Worm (Caenorhabditis elegans) whole organism, midembryonic: Measurements from ENCODE around the gene C08B6.14.

Experiments used
- cog-1 ChIP-seq: sonication (generic microtip); optimal IDR thresholded peaks from 2 replicates; lab custom pipeline; 2016; ENCODE audit warnings: missing genetic modification characterization, missing compliant biosample characterization
- flt-1 ChIP-seq: fragments of 200-800 bp; sonication (Bioruptor generic); IDR thresholded peaks from 2 replicates; pipeline ENCODE4 v1.3.6; 2022; ENCODE audit warnings: missing genetic modification characterization, missing compliant biosample characterization
- klf-2 ChIP-seq: fragments of 200-800 bp; sonication (Bioruptor generic); conservative IDR thresholded peaks from 2 replicates; pipeline ENCODE4 v1.3.6; 2022; ENCODE audit warnings: missing genetic modification reagents, missing genetic modification characterization, missing compliant biosample characterization
- med-1 ChIP-seq: sonication (generic microtip); optimal IDR thresholded peaks from 2 replicates; lab custom pipeline; 2017; ENCODE audit warnings: missing genetic modification characterization, mild to moderate bottlenecking, missing compliant biosample characterization, antibody characterized with exemption, missing genetic modification reagents; ENCODE audit not compliant: insufficient read depth
- ref-1 ChIP-seq: fragments of 200-800 bp; sonication (Bioruptor generic); conservative IDR thresholded peaks from 2 replicates; pipeline ENCODE4 v1.3.6; 2022; ENCODE audit warnings: missing genetic modification reagents, missing genetic modification characterization, missing compliant biosample characterization
- tab-1 ChIP-seq: fragments of 200-800 bp; sonication (Bioruptor generic); IDR thresholded peaks from 2 replicates; pipeline ENCODE4 v1.3.6; 2022; ENCODE audit warnings: missing genetic modification characterization, missing compliant biosample characterization
- ztf-23 ChIP-seq: fragments of 200-800 bp; sonication (Bioruptor generic); IDR thresholded peaks from 2 replicates; pipeline ENCODE4 v1.3.6; 2022; ENCODE audit warnings: missing genetic modification reagents, missing genetic modification characterization, missing compliant biosample characterization
- ztf-29 ChIP-seq: fragments of 200-800 bp; sonication (Bioruptor generic); IDR thresholded peaks from 2 replicates; pipeline ENCODE4 v1.3.6; 2022; ENCODE audit warnings: missing genetic modification reagents, missing genetic modification characterization, missing compliant biosample characterization

ce11 chrV:10107309-10107708, 5.5 kb upstream of the C08B6.14 start, which contains the start of gene C08B6.11:
- TF ChIP-seq klf-2 (GFP tag; lab: Robert Waterston, UW), result no peak
- no peak for TF ChIP-seq ref-1 (GFP tag; lab: Robert Waterston, UW)
- TF ChIP-seq ztf-23, result no peak
- TF ChIP-seq med-1, result no peak
- TF ChIP-seq ztf-29 (GFP tag; lab: Robert Waterston, UW), result no peak
- TF ChIP-seq flt-1 (GFP tag; lab: Robert Waterston, UW), result no peak
- TF ChIP-seq cog-1 (tag; lab: Kevin White, UChicago), result no peak
- no peak for TF ChIP-seq tab-1
